ENCODE assay signal across 3 worm cellular contexts in the genomic region with DNA sequence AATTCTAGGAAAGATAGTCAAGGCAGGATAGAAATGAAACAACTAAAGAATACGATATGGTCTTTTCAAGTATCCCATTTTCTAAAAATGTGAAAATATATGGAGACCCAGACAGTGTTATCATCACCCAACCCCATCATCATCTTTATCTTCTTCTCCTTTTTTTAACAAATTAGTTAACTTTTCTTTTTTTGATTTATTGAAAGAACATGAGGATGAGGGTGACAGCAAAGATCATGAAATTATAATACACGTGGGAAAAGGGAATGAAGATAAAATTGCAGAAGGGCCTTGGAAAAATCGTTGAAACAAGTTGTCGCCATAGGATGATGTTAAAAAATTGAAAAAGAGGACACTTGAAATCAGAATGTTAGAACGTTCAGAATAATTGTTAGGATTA.
TF ChIP-seq lines count a peak whose summit lies in the region.

No protein-coding gene starts in this region.

TF ChIP-seq in whole organism, L1 larva, 84 proteins besides CTCF, POLR2A, EP300 and RAD21:
- TF ChIP-seq nhr-85 (tag; lab: Kevin White, UChicago) (peak; percentile 82), nhr-19 (GFP tag; conservative IDR thresholded peaks at IDR 0.05; lab: Robert Waterston, UW) (peak; percentile 30), elt-3 (tag; optimal IDR thresholded peaks at IDR 0.05; lab: Kevin White, UChicago) (peak in 4 of 6 experiments; percentile 60 to 86 (median 68)), pax-3 (tag; optimal IDR thresholded peaks at IDR 0.05; lab: Kevin White, UChicago) (no peak), tbx-2 (tag; optimal IDR thresholded peaks at IDR 0.05; lab: Kevin White, UChicago) (peak; percentile 3), lin-14 (GFP tag; optimal IDR thresholded peaks at IDR 0.05; lab: Kevin White, UChicago) (peak; percentile 55), nhr-20 (tag; optimal IDR thresholded peaks at IDR 0.05; lab: Kevin White, UChicago) (peak; percentile 57), lin-35 (GFP tag; optimal IDR thresholded peaks at IDR 0.05; lab: Kevin White, UChicago) (peak in 1 of 2 experiments; percentile 34), fkh-10 (GFP tag; optimal IDR thresholded peaks at IDR 0.05; lab: Kevin White, UChicago) (no peak), lin-39 (tag; optimal IDR thresholded peaks at IDR 0.05; lab: Kevin White, UChicago) (no peak), sox-4 (tag; optimal IDR thresholded peaks at IDR 0.05; lab: Kevin White, UChicago) (no peak), mab-9 (GFP tag; IDR thresholded peaks at IDR 0.05; lab: Robert Waterston, UW) (no peak), nhr-71 (tag; optimal IDR thresholded peaks at IDR 0.05; lab: Kevin White, UChicago) (peak; percentile 49), snu-23 (GFP tag; optimal IDR thresholded peaks at IDR 0.05; lab: Kevin White, UChicago) (peak; percentile 26), blmp-1 (tag; optimal IDR thresholded peaks at IDR 0.05; lab: Kevin White, UChicago) (peak; percentile 33)
TF ChIP-seq in whole organism, L1 larva: peak in this region for 10.

TF ChIP-seq in whole organism, L2 larva, 48 proteins besides CTCF, POLR2A, EP300 and RAD21:
- TF ChIP-seq Y55F3AM.14 (GFP tag; optimal IDR thresholded peaks at IDR 0.05; lab: Kevin White, UChicago) (no peak), skn-1 (tag; optimal IDR thresholded peaks at IDR 0.05; lab: Kevin White, UChicago) (no peak), sem-4 (tag; optimal IDR thresholded peaks at IDR 0.05; lab: Kevin White, UChicago) (no peak), nhr-25 (tag; optimal IDR thresholded peaks at IDR 0.05; lab: Kevin White, UChicago) (peak; percentile 62), unc-62 (GFP tag; optimal IDR thresholded peaks at IDR 0.05; lab: Kevin White, UChicago) (no peak), crh-2 (tag; optimal IDR thresholded peaks at IDR 0.05; lab: Kevin White, UChicago) (peak; percentile 20), peb-1 (tag; optimal IDR thresholded peaks at IDR 0.05; lab: Kevin White, UChicago) (no peak), sma-9 (GFP tag; optimal IDR thresholded peaks at IDR 0.05; lab: Kevin White, UChicago) (peak; percentile 28), sma-9 (tag; optimal IDR thresholded peaks at IDR 0.05; lab: Kevin White, UChicago) (no peak), elt-1 (tag; optimal IDR thresholded peaks at IDR 0.05; lab: Kevin White, UChicago) (no peak), nhr-237 (tag; optimal IDR thresholded peaks at IDR 0.05; lab: Kevin White, UChicago) (no peak), blmp-1 (tag; optimal IDR thresholded peaks at IDR 0.05; lab: Kevin White, UChicago; ENCODE audit: insufficient read depth) (peak; percentile 39), nhr-10 (tag; optimal IDR thresholded peaks at IDR 0.05; lab: Kevin White, UChicago) (no peak), mdl-1 (tag; optimal IDR thresholded peaks at IDR 0.05; lab: Kevin White, UChicago) (peak in 1 of 2 experiments; percentile 6), nhr-6 (tag; optimal IDR thresholded peaks at IDR 0.05; lab: Kevin White, UChicago) (no peak), nhr-12 (tag; optimal IDR thresholded peaks at IDR 0.05; lab: Kevin White, UChicago) (no peak), lin-39 (tag; optimal IDR thresholded peaks at IDR 0.05; lab: Kevin White, UChicago) (no peak)

TF ChIP-seq in whole organism, L4 larva, 104 proteins besides CTCF, POLR2A, EP300 and RAD21:
- TF ChIP-seq lsy-2 (tag; optimal IDR thresholded peaks at IDR 0.05; lab: Kevin White, UChicago) (no peak), nhr-6 (tag; optimal IDR thresholded peaks at IDR 0.05; lab: Kevin White, UChicago) (no peak), nhr-102 (tag; optimal IDR thresholded peaks at IDR 0.05; lab: Kevin White, UChicago) (no peak), F37D6.2 (tag; optimal IDR thresholded peaks at IDR 0.05; lab: Kevin White, UChicago) (no peak), dmd-6 (GFP tag; IDR thresholded peaks at IDR 0.05; lab: Robert Waterston, UW) (peak; percentile 19; the same call in 1 of the 2 replicates), T20F7.1 (GFP tag; optimal IDR thresholded peaks at IDR 0.05; lab: Kevin White, UChicago) (no peak), mdl-1 (tag; optimal IDR thresholded peaks at IDR 0.05; lab: Kevin White, UChicago) (peak in 1 of 2 experiments; percentile 63), hlh-30 (tag; optimal IDR thresholded peaks at IDR 0.05; lab: Kevin White, UChicago; ENCODE audit: insufficient read depth) (peak; percentile 22), hlh-11 (tag; optimal IDR thresholded peaks at IDR 0.05; lab: Kevin White, UChicago) (no peak), arid-1 (GFP tag; conservative IDR thresholded peaks at IDR 0.05; lab: Robert Waterston, UW) (no peak), lin-39 (tag; optimal IDR thresholded peaks at IDR 0.05; lab: Kevin White, UChicago) (no peak), zip-2 (tag; optimal IDR thresholded peaks at IDR 0.05; lab: Kevin White, UChicago) (no peak), dpl-1 (GFP tag; optimal IDR thresholded peaks at IDR 0.05; lab: Kevin White, UChicago) (no peak), D1046.2 (GFP tag; IDR thresholded peaks at IDR 0.05; lab: Robert Waterston, UW) (no peak), mep-1 (tag; optimal IDR thresholded peaks at IDR 0.05; lab: Kevin White, UChicago) (no peak), T26A8.4 (GFP tag; IDR thresholded peaks at IDR 0.05; lab: Robert Waterston, UW) (no peak), dve-1 (tag; optimal IDR thresholded peaks at IDR 0.05; lab: Kevin White, UChicago; ENCODE audit: insufficient read depth) (no peak), Y75B8A.6 (GFP tag; IDR thresholded peaks at IDR 0.05; lab: Robert Waterston, UW) (no peak), nhr-237 (tag; optimal IDR thresholded peaks at IDR 0.05; lab: Kevin White, UChicago) (no peak), nhr-28 (tag; optimal IDR thresholded peaks at IDR 0.05; lab: Kevin White, UChicago) (peak; percentile 40), vab-7 (GFP tag; IDR thresholded peaks at IDR 0.05; lab: Robert Waterston, UW) (no peak), daf-12 (tag; optimal IDR thresholded peaks at IDR 0.05; lab: Kevin White, UChicago) (no peak), lin-1 (GFP tag; IDR thresholded peaks at IDR 0.05; lab: Robert Waterston, UW) (no peak), cey-2 (tag; optimal IDR thresholded peaks at IDR 0.05; lab: Kevin White, UChicago; ENCODE audit: borderline replicate concordance, insufficient read depth) (no peak)

Comparison
In these comparisons a context has a peak if more than half of its experiments do, and no peak if none do; other contexts are left out.
1. Of the 29 proteins assayed by ChIP-seq in both whole organism, L4 larva and whole organism, L1 larva: peak only in whole organism, L4 larva: nhr-28; only in whole organism, L1 larva: none; in both: none; in neither: 27; mixed calls (peak in some experiments, not most) for 1.